Worm (Caenorhabditis elegans): ENCODE measurements around the gene EEED8.4.
A peak's percentile ranks its signal among the peaks of the same experiment; 100 is the strongest.

EEED8.4 gene

ce11 chrII:5373275-5374047 lies 35.7 kb upstream of the EEED8.4 start, which contains the start of the genes agt-2 and F09E5.3 (continued):
- TF ChIP-seq mbf-1 (tag; optimal IDR thresholded peaks at IDR 0.05) (no peak), nhr-10 (tag; optimal IDR thresholded peaks at IDR 0.05) (peak; percentile 37), nhr-11 (tag; optimal IDR thresholded peaks at IDR 0.05) (no peak), zag-1 (tag; optimal IDR thresholded peaks at IDR 0.05) (peak; percentile 74), nhr-129 (tag; optimal IDR thresholded peaks at IDR 0.05) (peak; percentile 90), nhr-23 (tag; optimal IDR thresholded peaks at IDR 0.05) (no peak), nhr-21 (tag; optimal IDR thresholded peaks at IDR 0.05) (peak; percentile 86), ZK546.5 (tag; optimal IDR thresholded peaks at IDR 0.05) (peak; percentile 43), sma-3 (GFP tag; optimal IDR thresholded peaks at IDR 0.05) (peak; percentile 89), lin-13 (GFP tag; optimal IDR thresholded peaks at IDR 0.05) (peak; percentile 92), skn-1 (tag; optimal IDR thresholded peaks at IDR 0.05) (peak; percentile 52), peb-1 (tag; optimal IDR thresholded peaks at IDR 0.05) (no peak), sma-9 (GFP tag; optimal IDR thresholded peaks at IDR 0.05) (peak; percentile 95), sma-9 (tag; optimal IDR thresholded peaks at IDR 0.05) (no peak), mdl-1 (tag; optimal IDR thresholded peaks at IDR 0.05) (peak in 1 of 2 experiments; percentile 54), nhr-237 (tag; optimal IDR thresholded peaks at IDR 0.05) (peak; percentile 11), elt-3 (tag; optimal IDR thresholded peaks at IDR 0.05) (no peak), ztf-11 (tag; optimal IDR thresholded peaks at IDR 0.05) (no peak), alr-1 (tag; optimal IDR thresholded peaks at IDR 0.05) (no peak), C34F6.9 (tag; optimal IDR thresholded peaks at IDR 0.05) (peak; percentile 99)

ce11 chrII:5374967-5375366 lies 34.2 kb upstream of the EEED8.4 start, which contains the start of gene algn-2:
Gene algn-2, plus strand, starts transcription at chrII:5375267.
- TF ChIP-seq mbf-1 (tag; optimal IDR thresholded peaks at IDR 0.05): no peak
- no peak for TF ChIP-seq nhr-237 (tag; optimal IDR thresholded peaks at IDR 0.05)
- TF ChIP-seq nhr-23 (tag; optimal IDR thresholded peaks at IDR 0.05): no peak
- TF ChIP-seq C34F6.9 (tag; optimal IDR thresholded peaks at IDR 0.05): no peak
- no peak for TF ChIP-seq blmp-1 (tag; optimal IDR thresholded peaks at IDR 0.05; ENCODE audit: insufficient read depth)
- no peak for TF ChIP-seq sma-9 (GFP tag; optimal IDR thresholded peaks at IDR 0.05)
- no peak for TF ChIP-seq sma-9 (tag; optimal IDR thresholded peaks at IDR 0.05)
- no peak for TF ChIP-seq F13H6.1 (tag; optimal IDR thresholded peaks at IDR 0.05)
- no peak for TF ChIP-seq unc-39 (tag; optimal IDR thresholded peaks at IDR 0.05)
- no peak for TF ChIP-seq zag-1 (tag; optimal IDR thresholded peaks at IDR 0.05)
- TF ChIP-seq ceh-16 (tag; optimal IDR thresholded peaks at IDR 0.05): no peak
- no peak for TF ChIP-seq nhr-6 (tag; optimal IDR thresholded peaks at IDR 0.05)
- TF ChIP-seq Y55F3AM.14 (GFP tag; optimal IDR thresholded peaks at IDR 0.05): no peak
- no peak for TF ChIP-seq unc-55 (GFP tag; optimal IDR thresholded peaks at IDR 0.05)
- TF ChIP-seq ztf-11 (tag; optimal IDR thresholded peaks at IDR 0.05): no peak

ce11 chrII:5377467-5378238 lies 31.5 kb upstream of the EEED8.4 start, which contains the start of gene prdx-2:
Gene prdx-2, plus strand, starts transcription at chrII:5378195.
- TF ChIP-seq lsy-2 (tag; optimal IDR thresholded peaks at IDR 0.05) (peak in 1 of 2 experiments; percentile 16), unc-55 (GFP tag; optimal IDR thresholded peaks at IDR 0.05) (no peak), lin-11 (tag; optimal IDR thresholded peaks at IDR 0.05) (peak; percentile 16)

ce11 chrII:5378239-5378521 lies 30.9 kb upstream of the EEED8.4 start:
- TF ChIP-seq unc-55 (GFP tag; optimal IDR thresholded peaks at IDR 0.05) (no peak), lsy-2 (tag; optimal IDR thresholded peaks at IDR 0.05) (no peak), nhr-129 (tag; optimal IDR thresholded peaks at IDR 0.05) (peak; percentile 49), crh-2 (tag; optimal IDR thresholded peaks at IDR 0.05) (peak; percentile 28), nhr-237 (tag; optimal IDR thresholded peaks at IDR 0.05) (no peak), ztf-11 (tag; optimal IDR thresholded peaks at IDR 0.05) (no peak), ama-1 (optimal IDR thresholded peaks at IDR 0.05) (no peak), ceh-82 (tag; optimal IDR thresholded peaks at IDR 0.05) (no peak), nhr-12 (tag; optimal IDR thresholded peaks at IDR 0.05) (no peak), nhr-21 (tag; optimal IDR thresholded peaks at IDR 0.05) (no peak), nhr-25 (tag; optimal IDR thresholded peaks at IDR 0.05) (peak; percentile 5), sma-9 (GFP tag; optimal IDR thresholded peaks at IDR 0.05) (peak; percentile 33), sma-9 (tag; optimal IDR thresholded peaks at IDR 0.05) (no peak), mdl-1 (tag; optimal IDR thresholded peaks at IDR 0.05) (no peak), alr-1 (tag; optimal IDR thresholded peaks at IDR 0.05) (no peak), fos-1 (tag; optimal IDR thresholded peaks at IDR 0.05) (peak; percentile 8)

All from whole organism, L2 larva.